Fruit fly (Drosophila melanogaster) whole organism: ENCODE measurements around the gene CG42238.

Experiments
- CG8478 ChIP-seq: fragments of >200 bp; optimal IDR thresholded peaks from 2 replicates; lab custom pipeline; 2018; ENCODE audit warnings: inconsistent platforms
- Dll ChIP-seq: fragments of >200 bp; optimal IDR thresholded peaks from 2 replicates; lab custom pipeline; 2017
- EcR ChIP-seq, 2 experiments: fragments of >200 bp; optimal IDR thresholded peaks; 2 replicates each; lab custom pipeline; 2017; ENCODE audit warnings: missing biosample characterization in 2 of 2, missing genetic modification characterization in 2 of 2, missing genetic modification reagents in 2 of 2
- pan ChIP-seq: fragments of >200 bp; optimal IDR thresholded peaks from 2 replicates; lab custom pipeline; 2017
- psq ChIP-seq: fragments of >200 bp; optimal IDR thresholded peaks from 2 replicates; lab custom pipeline; 2017
- usp ChIP-seq: fragments of >200 bp; optimal IDR thresholded peaks from 2 replicates; lab custom pipeline; 2017; ENCODE audit warnings: missing biosample characterization, missing genetic modification characterization, mixed read lengths

CG42238 gene

DNA sequence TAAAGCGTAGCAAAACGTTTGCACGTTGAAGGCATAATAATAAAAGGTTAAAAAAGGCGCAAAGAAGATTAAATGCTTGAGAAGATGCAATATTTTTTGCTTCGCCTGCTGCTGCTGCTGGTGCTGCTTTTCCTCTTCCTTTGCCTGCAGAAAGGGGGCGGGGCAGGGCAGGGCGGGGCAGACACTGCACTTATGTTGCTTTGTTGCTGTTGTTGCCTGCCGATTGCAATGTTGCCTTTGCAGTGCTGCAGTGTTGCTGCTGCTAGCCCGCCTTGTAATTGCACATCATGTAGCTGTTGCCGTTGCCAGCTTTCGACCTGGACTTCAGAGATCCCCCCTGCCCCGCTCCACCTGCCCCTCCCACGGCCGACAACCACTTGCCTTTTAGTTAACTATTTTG lies 36.5 kb downstream of the CG42238 start:
- no peak for TF ChIP-seq usp (GFP tag; lab: Kevin White, UChicago)
- no peak for TF ChIP-seq Dll
- no peak for TF ChIP-seq CG8478
- TF ChIP-seq psq (lab: Kevin White, UChicago): no peak
- TF ChIP-seq EcR (GFP tag; optimal IDR thresholded peaks at IDR 0.05; lab: Kevin White, UChicago): no peak
- no peak for TF ChIP-seq pan

DNA sequence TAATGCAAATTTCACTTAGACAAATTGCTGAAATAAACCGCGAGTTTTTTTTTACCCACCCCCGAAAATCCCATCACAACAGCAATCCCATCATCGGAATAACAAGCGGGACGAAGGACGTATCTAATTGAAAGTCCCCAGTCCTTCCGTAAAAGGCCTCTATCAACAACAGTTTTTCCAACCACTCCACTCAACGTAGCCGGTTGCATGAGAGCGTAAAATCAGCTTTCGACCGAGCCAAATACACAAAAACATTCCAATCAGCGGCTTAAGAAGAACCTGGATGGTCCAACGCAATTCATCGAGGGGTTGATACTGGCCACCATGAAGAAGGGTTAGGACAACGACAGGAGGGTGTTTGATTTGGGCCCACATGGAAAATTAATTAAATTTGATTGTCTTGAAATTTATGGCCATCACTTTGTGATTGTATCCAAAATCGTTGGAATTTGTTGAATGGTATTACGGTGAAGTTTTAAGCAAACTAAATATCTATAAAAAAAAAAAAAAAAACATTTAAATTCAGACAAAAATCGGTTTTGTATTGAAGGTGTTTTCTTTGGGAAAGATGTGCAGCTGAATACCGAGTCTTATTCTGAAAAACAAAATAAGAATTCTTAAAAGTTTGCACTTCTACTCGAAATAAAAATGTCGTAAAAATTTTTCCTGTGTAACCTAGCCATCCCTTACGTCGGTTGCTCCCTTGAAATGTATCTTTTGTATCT lies 37.3 kb downstream of the CG42238 start:
- peak in 1 of 2 experiments; percentile 25 for TF ChIP-seq EcR (GFP tag; optimal IDR thresholded peaks at IDR 0.05; lab: Kevin White, UChicago)
- no peak for TF ChIP-seq pan

DNA sequence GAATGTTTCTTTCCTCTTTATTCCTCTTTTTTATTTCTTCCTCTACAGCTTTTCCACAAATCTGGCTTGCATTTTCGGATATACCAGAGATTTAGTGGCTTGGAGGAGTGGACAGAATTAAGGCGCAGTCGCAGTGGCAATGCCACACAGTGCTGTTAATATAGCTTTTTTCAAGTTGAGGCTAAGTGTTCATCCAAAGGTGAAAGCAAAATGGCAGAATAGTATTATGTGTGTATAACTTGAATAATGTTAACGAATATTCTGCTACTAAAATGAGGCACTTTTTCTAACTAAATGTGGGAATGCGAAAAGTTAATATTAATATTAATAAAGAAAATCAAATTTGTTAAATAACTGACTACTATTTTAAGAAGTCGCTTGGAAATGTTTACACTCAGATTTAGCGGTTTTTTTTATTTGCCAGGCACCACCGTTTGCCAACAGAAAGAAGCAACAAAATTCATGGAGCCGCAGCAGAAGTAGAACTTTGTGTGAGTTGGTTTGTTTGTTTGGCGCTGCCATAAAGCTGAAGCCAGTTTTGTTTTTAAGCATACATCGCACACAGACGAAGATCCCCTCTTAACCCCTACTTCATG lies 38.7 kb downstream of the CG42238 start:
- no peak for TF ChIP-seq Dll
- no peak for TF ChIP-seq pan
- TF ChIP-seq EcR (GFP tag; optimal IDR thresholded peaks at IDR 0.05; lab: Kevin White, UChicago): no peak
- TF ChIP-seq CG8478: no peak
- TF ChIP-seq usp (GFP tag; lab: Kevin White, UChicago): no peak
- no peak for TF ChIP-seq psq (lab: Kevin White, UChicago)

DNA sequence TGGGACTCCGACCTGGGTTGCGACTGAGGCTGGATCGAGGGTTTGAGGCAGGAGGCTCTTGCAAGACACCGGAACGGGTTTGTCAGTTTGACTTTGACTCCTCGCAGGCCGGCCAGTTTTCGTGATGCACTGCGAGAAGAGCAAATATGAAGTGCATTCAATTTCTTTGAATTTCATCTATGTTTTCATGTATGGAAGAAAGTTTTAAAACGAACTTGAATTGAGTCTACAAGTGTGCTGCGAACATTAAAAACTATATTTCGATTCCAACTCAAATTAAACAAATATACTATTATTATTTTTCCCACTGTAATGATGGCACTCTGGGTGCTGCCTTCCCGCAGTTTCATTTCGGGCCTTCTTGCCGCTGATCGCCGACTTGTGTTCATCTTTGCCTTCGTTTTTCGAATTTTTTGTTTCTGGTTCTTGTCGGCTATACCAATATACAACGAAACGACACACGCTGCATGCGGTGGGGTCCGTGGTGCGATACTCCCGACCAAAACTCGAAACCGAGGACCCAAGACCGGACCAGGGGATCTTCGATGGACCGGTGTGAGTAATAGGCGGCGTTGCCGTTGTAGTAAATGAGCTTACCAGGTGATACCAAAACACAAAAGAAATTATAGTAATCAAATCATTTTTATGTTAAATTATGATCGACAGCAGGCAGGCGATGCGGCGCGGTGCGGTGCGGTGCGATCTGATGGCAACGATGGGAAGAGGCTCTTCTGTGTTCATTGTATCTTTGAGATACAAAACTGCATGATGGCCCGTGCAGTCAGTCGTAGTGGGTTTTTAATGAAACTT lies 42.4 kb downstream of the CG42238 start:
- no peak for TF ChIP-seq usp (GFP tag; lab: Kevin White, UChicago)
- TF ChIP-seq Dll: peak; percentile 62

DNA sequence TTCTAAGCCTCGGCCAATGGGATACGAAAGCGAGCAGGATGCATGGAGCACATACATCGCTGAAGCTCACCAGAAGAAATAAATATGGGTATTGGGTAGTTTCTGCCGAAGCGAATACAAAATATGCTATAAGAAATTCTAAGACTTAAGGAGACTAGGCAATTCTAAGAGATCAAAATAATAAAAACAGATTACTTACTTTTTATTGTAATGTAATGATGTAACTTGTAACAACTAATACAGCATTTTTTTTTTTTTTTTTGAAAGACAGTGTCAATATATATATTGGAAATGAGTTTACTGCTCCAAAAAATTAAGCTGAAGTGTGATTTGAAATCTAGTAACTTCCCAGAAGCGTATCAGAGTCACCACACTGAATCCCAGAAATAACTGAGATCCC lies 43.4 kb downstream of the CG42238 start:
- TF ChIP-seq pan (no peak), EcR (GFP tag; optimal IDR thresholded peaks at IDR 0.05; lab: Kevin White, UChicago) (no peak), CG8478 (no peak), Dll (no peak), usp (GFP tag; lab: Kevin White, UChicago) (no peak), psq (lab: Kevin White, UChicago) (no peak)

DNA sequence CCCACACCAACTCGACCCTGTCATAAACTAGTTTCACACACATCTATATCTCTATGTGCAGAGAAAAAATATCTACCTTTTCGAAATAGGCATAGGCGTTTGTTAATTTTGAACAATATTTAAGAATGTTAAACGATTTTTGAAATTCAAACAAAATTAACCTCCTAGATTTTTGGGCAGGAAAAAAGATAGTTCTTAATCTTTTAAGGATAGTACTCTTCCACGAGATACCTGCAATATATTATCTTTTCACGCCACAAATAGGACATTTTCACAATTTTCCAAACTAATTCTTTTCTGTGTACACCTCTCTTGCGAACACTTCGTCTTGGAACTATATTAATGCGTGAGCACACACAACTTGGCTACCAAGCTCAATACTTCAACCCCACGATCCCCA lies 45.4 kb downstream of the CG42238 start:
- TF ChIP-seq CG8478 (no peak), usp (GFP tag; lab: Kevin White, UChicago) (no peak), Dll (no peak), EcR (GFP tag; optimal IDR thresholded peaks at IDR 0.05; lab: Kevin White, UChicago) (no peak), pan (no peak), psq (lab: Kevin White, UChicago) (no peak)

DNA sequence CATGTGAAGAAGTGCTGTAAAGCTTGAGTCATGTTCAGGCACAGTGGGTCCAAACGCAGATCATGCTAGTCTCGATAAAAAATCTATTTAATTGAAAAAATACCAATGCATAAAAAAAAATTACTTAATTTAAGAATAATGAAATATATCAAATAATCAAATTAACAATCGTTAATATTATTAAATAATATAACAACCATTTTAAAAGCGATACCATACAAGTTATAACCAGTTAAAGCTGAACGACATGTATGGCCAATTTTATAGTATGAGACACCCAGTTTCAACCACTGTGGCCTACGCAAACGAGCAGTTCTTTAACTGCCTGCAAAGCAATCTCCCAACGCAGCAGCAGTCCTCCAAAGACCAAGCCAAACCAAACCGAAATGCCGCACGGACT lies 46.5 kb downstream of the CG42238 start:
- TF ChIP-seq usp (GFP tag; lab: Kevin White, UChicago) (no peak), EcR (GFP tag; optimal IDR thresholded peaks at IDR 0.05; lab: Kevin White, UChicago) (no peak), pan (no peak), Dll (no peak), CG8478 (no peak), psq (lab: Kevin White, UChicago) (no peak)

DNA sequence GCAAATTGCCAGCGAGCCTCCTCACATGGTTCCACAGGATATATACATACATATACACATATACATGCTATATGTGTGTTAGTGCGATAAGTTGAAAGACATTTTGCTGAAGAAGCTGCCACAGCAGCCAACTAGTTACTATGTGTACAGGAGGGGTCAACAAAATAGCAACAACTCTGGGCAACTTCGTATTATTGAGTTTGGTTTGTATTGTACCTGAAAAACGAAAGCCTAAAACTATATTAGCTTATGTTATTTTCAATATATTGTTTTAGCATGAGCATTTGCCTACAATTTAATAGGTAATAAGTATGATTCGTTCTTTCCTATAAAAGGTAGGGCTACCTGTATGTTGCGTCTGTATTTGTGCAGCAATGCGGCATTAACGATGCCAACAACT lies 47.2 kb downstream of the CG42238 start:
- TF ChIP-seq EcR (GFP tag; optimal IDR thresholded peaks at IDR 0.05; lab: Kevin White, UChicago): peak in 1 of 2 experiments; percentile 68
- no peak for TF ChIP-seq CG8478
- TF ChIP-seq usp (GFP tag; lab: Kevin White, UChicago): no peak
- no peak for TF ChIP-seq pan
- TF ChIP-seq psq (lab: Kevin White, UChicago): no peak
- TF ChIP-seq Dll: no peak

DNA sequence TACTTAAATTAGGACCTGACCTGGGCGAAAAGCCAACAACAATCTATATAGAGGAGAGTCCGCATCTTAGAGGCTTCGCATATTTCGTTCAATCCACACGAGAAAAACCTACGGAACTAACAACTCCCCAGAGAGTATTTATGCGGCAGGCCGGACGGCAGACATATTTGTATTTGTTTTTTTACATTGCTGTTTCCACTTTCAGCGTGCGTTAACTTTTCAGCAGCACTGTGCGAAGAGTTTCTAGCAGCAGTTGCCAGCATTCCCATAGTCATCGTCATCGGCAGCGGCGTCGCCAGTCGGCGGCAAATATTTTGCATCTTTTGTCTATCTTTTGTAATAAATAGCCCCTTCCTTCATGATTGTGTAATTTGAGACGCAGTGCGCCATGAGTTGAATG lies 53.2 kb downstream of the CG42238 start:
- TF ChIP-seq CG8478: no peak
- no peak for TF ChIP-seq psq (lab: Kevin White, UChicago)
- TF ChIP-seq EcR (GFP tag; optimal IDR thresholded peaks at IDR 0.05; lab: Kevin White, UChicago): no peak
- no peak for TF ChIP-seq Dll
- TF ChIP-seq usp (GFP tag; lab: Kevin White, UChicago): no peak
- TF ChIP-seq pan: no peak

DNA sequence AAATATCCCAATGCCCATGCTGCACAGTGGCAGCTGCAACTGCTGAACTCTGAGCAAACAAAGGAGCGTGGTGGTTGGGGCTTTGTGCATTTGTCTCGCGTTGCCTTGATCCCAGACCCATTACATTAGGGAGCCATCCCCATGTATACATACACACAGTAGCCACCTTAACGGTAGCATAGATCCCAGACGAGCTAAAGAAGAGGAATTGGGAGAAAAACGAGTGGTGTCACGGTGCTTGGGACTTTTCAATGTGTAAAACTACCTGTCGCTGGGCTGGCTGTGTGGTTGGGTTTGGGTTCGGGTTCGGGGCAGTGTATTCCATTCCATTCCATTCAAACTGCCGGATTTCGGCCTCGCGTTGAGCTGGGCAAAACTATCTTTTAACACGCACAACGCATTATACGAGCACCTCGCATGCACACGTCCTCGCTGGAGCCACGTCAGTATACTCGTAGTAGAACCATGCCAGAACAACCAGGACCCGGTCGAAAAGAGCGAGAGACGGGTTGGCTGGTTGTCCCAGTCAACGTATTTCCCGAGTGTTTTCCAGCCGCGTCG lies 56.0 kb downstream of the CG42238 start:
- TF ChIP-seq CG8478 (no peak), EcR (GFP tag; optimal IDR thresholded peaks at IDR 0.05; lab: Kevin White, UChicago) (no peak), pan (no peak), psq (lab: Kevin White, UChicago) (no peak), usp (GFP tag; lab: Kevin White, UChicago) (no peak), Dll (no peak)

DNA sequence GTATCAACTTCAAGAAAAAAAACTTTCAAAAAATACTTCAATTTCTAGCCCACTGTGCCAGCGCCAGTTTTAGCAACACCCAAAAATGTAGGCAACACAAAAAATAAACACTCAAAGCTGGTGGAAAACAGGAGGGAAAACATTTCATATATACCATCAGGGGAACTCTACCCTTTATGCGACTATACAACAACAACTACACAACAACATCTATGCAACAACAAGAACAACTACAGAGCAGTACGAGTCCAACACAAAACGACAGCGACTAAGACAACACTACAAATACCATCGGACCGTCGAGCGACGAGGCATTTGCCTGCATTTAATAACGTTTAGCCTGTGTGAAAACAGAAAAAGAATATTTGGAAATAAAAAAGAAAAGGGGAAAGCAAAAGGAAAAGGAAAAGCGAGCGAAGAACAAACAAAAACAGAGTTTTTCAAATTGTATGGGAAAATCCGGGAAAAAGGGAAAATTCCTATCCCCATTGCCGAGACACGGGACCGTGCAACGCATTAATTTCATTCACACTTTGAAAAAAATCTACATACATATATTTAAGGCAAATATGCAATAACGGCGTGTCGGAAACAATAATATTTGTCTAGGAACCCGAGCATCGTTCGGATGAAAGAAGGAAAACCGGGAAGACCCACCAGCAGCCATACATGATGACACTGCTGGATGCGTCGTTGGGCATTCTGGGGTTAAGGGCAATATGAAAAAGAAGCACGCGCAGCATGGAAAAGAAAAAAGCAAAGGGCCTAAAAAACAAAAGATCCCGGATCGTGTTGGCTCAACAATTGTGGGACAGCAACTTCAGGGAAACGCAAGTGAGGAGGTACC lies 57.1 kb downstream of the CG42238 start:
- no peak for TF ChIP-seq CG8478
- TF ChIP-seq EcR (GFP tag; optimal IDR thresholded peaks at IDR 0.05; lab: Kevin White, UChicago): no peak
- no peak for TF ChIP-seq psq (lab: Kevin White, UChicago)
- TF ChIP-seq Dll: no peak
- no peak for TF ChIP-seq pan
- TF ChIP-seq usp (GFP tag; lab: Kevin White, UChicago): no peak
